Fruit fly (Drosophila melanogaster): ENCODE measurements around the gene rdgC.

DNA sequence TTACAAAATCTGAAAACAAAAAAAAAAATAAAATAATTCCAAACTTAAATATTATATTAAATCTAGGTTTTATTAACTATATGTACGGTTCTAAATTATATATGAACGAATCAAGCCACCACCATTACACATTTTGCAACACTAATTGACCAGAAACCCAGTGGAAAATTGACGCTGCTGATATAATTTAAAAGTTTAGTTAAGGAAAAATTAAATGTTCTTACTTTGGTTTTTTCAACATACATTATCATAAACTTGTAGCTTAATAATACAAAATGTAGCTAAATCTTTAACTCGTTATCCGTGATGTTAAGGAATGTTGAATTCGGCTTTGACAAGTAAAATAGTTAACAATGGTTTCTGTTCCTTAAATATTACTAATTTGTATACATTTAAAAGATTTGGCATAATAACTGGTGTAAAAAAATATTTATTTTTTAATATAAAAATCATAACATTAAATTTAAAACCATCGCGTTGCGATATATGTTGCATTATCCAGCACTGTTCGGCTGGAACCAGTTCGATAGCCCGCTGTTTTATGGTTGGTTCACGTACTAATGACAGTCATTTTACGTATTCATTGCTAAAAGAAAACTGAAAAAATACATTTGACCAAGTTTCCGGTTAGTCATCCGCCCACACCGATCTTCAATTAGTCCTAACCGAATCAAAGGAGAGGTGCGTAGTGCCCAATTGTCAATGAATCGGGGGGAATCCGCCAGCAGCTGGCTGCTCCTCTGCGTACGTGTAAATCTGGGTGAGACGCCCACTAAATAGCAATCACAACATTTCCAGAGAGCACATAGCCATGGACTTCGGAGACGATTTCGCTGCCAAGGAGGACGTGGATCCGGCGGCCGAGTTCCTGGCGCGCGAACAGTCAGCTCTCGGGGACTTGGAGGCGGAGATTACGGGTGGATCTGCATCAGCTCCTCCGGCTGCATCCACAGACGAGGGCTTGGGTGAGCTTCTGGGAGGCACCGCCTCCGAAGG lies 5.6 kb upstream of the rdgC start:
- TF ChIP-seq fd96Ca (GFP tag; IDR thresholded peaks at IDR 0.05) (no peak), Pif1B (GFP tag; optimal IDR thresholded peaks at IDR 0.05) (peak; percentile 39), CG15710 (tag; optimal IDR thresholded peaks at IDR 0.05) (peak; percentile 48), D1 (tag; optimal IDR thresholded peaks at IDR 0.05) (no peak), CG10348 (GFP tag; IDR thresholded peaks at IDR 0.05) (no peak), CG32121 (GFP tag; IDR thresholded peaks at IDR 0.05) (peak; percentile 61; the same call in 1 of the 2 replicates), CG4496 (GFP tag; IDR thresholded peaks at IDR 0.05) (peak; percentile 81), CG9948 (tag; optimal IDR thresholded peaks at IDR 0.05) (peak; percentile 47), CG17806 (tag; optimal IDR thresholded peaks at IDR 0.05) (peak; percentile 19)
